Fruit fly (Drosophila melanogaster): Measurements from ENCODE around the gene CG34250.
A peak's percentile ranks its signal among the peaks of the same experiment; 100 is the strongest.

Gene CG34250

DNA sequence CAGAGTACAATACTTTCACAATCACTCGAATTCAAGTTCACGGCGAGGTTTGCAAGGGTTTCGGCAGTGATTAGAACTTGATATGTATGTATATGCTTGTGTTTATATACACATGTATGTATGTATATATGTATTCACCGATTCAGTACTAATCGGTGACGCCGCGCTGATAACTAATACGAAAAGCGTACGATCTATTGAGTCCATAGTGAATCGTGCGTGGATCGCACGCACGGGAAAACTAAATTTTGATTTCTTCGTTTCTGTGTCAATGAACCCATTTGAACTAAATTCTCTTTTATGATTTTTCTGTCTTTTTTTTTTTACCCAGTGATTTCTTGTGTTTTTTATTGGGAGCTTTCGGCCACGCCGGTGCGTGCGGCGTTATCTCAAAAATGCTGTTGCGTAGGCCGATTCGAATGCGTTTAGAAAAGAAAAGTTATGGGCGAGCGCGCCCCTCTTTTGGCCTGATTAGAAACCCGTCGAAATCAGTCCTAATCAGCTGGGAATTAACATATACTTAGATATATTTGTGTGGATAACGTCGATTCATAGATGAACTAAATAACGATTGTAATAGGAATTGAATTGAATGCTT, 17.9 kb downstream of the CG34250 start (continued):
- TF ChIP-seq CG14860 (GFP tag; IDR thresholded peaks at IDR 0.05; ENCODE audit: partially characterized antibody) (no peak), gcm2 (GFP tag; optimal IDR thresholded peaks at IDR 0.05) (no peak), CG12769 (tag; optimal IDR thresholded peaks at IDR 0.05) (peak; percentile 3), CG4820 (GFP tag; optimal IDR thresholded peaks at IDR 0.05) (no peak), insv (GFP tag; optimal IDR thresholded peaks at IDR 0.05) (no peak), gro (GFP tag; optimal IDR thresholded peaks at IDR 0.05) (no peak), Sox102F (GFP tag; optimal IDR thresholded peaks at IDR 0.05) (no peak), jigr1 (GFP tag; IDR thresholded peaks at IDR 0.05) (no peak), pho (GFP tag; optimal IDR thresholded peaks at IDR 0.05) (no peak), jing (GFP tag; optimal IDR thresholded peaks at IDR 0.05) (no peak), sd (tag; optimal IDR thresholded peaks at IDR 0.05) (peak; percentile 92), phol (tag; optimal IDR thresholded peaks at IDR 0.05) (no peak), kah (GFP tag; optimal IDR thresholded peaks at IDR 0.05) (no peak), fru (optimal IDR thresholded peaks at IDR 0.05) (no peak), CG13123 (GFP tag; optimal IDR thresholded peaks at IDR 0.05) (no peak), Lhr (GFP tag; optimal IDR thresholded peaks at IDR 0.05) (no peak), abd-A (tag; optimal IDR thresholded peaks at IDR 0.05) (peak; percentile 73), CG18011 (GFP tag; optimal IDR thresholded peaks at IDR 0.05) (no peak), ara (GFP tag; IDR thresholded peaks at IDR 0.05) (0 out of 2 replicates have a peak, but pooled peaks have one; percentile 32), lmd (GFP tag; IDR thresholded peaks at IDR 0.05) (no peak), CG7928 (GFP tag; optimal IDR thresholded peaks at IDR 0.05) (no peak), row (GFP tag; IDR thresholded peaks at IDR 0.05) (0 out of 3 replicates have a peak, but pooled peaks have one; percentile 10), toy (GFP tag; IDR thresholded peaks at IDR 0.05) (no peak), Ssrp (tag; optimal IDR thresholded peaks at IDR 0.05) (no peak), CG3281 (GFP tag; optimal IDR thresholded peaks at IDR 0.05) (no peak), dmrt11E (tag; optimal IDR thresholded peaks at IDR 0.05) (no peak), CTCF (GFP tag; optimal IDR thresholded peaks at IDR 0.05) (no peak), NC2β (GFP tag; optimal IDR thresholded peaks at IDR 0.05) (no peak), NFAT (GFP tag; IDR thresholded peaks at IDR 0.05) (no peak)

- peak; percentile 35 for TF ChIP-seq sens (GFP tag)
- TF ChIP-seq MTF-1 (GFP tag; optimal IDR thresholded peaks at IDR 0.05; ENCODE audit: borderline replicate concordance): no peak
Measured at dm6 chr3L:17494541-17494940, 18.5 kb downstream of the CG34250 start, which contains the start of gene edin. Gene edin (plus strand): TSS chr3L:17494880.

- TF ChIP-seq B-H2 (GFP tag; optimal IDR thresholded peaks at IDR 0.05) (no peak), CG18764 (GFP tag; optimal IDR thresholded peaks at IDR 0.05) (no peak), ems (GFP tag; optimal IDR thresholded peaks at IDR 0.05) (no peak), CG3281 (GFP tag; optimal IDR thresholded peaks at IDR 0.05) (no peak), rib (GFP tag; IDR thresholded peaks at IDR 0.05) (no peak), Drgx (GFP tag; IDR thresholded peaks at IDR 0.05) (no peak), dimm (GFP tag; IDR thresholded peaks at IDR 0.05) (no peak), CG12391 (tag; optimal IDR thresholded peaks at IDR 0.05) (peak; percentile 52), schlank (tag; optimal IDR thresholded peaks at IDR 0.05) (no peak), Side (GFP tag; optimal IDR thresholded peaks at IDR 0.05) (peak; percentile 13), Med (GFP tag) (peak; percentile 66), MTF-1 (GFP tag; optimal IDR thresholded peaks at IDR 0.05; ENCODE audit: borderline replicate concordance) (no peak), CG2129 (GFP tag; IDR thresholded peaks at IDR 0.05; ENCODE audit: partially characterized antibody) (no peak), CG1233 (GFP tag; optimal IDR thresholded peaks at IDR 0.05) (no peak), tio (GFP tag; optimal IDR thresholded peaks at IDR 0.05) (no peak), z (GFP tag; IDR thresholded peaks at IDR 0.05) (peak; percentile 29; the same call in 1 of the 3 replicates), zfh1 (GFP tag; IDR thresholded peaks at IDR 0.05) (peak; percentile 54; the same call in 2 of the 3 replicates), tll (GFP tag; optimal IDR thresholded peaks at IDR 0.05) (no peak), CG16779 (GFP tag; IDR thresholded peaks at IDR 0.05) (no peak), Oaz (GFP tag; IDR thresholded peaks at IDR 0.05) (no peak), Ssrp (tag; optimal IDR thresholded peaks at IDR 0.05) (peak; percentile 41)
Measured at dm6 chr3L:17495266-17495961, 19.4 kb downstream of the CG34250 start.
